Worm (Caenorhabditis elegans) whole organism, L4/young adult: ENCODE measurements around the gene hizr-1.

Source experiments
- W03F9.2 ChIP-seq: fragments of 150-350 bp; optimal IDR thresholded peaks from 2 replicates; lab custom pipeline; 2014; ENCODE audit warnings: missing biosample characterization, missing genetic modification characterization
- dao-5 ChIP-seq: sonication (generic microtip); optimal IDR thresholded peaks from 2 replicates; lab custom pipeline; 2016; ENCODE audit warnings: missing genotype, missing genetic modification characterization, moderate library complexity, missing compliant biosample characterization
- him-1 ChIP-seq: sonication (generic microtip); optimal IDR thresholded peaks from 2 replicates; lab custom pipeline; 2016; ENCODE audit warnings: missing genotype, missing genetic modification reagents, missing genetic modification characterization, missing compliant biosample characterization

Gene hizr-1

DNA sequence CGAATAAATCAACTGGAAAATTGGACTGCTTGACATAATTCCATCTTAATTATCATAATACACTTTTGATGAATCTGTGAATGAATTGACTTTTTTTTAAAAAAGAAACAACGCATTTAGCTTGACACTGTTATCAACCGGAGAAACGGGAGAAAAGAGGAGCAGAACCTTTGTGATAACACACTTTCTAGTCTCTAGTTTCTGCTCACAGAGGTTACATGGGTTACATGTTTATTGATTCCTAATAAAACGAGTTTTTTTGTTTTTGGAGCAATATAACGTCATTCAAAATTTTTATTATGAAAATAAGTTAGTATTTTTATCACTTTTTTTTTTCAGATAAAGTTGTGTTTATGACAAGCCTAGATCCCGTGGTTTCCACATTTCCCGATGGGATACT is at the start of gene hizr-1:
Gene hizr-1, plus strand, starts transcription at position 340 of the 400 bp plus-strand sequence.
- TF ChIP-seq him-1 (tag; lab: Kevin White, UChicago) (no peak), W03F9.2 (no peak)

ce11 chrX:11268970-11269369 is 49.1 kb upstream of the hizr-1 start, which contains the start of gene C03A3.3:
TSS of gene C03A3.3 (minus strand) at chrX:11269070.
- TF ChIP-seq dao-5 (no peak), W03F9.2 (no peak), him-1 (tag; lab: Kevin White, UChicago) (no peak)

ce11 chrX:11270882-11271281 is 47.2 kb upstream of the hizr-1 start, which contains the start of gene ifa-1:
TSS of gene ifa-1 (plus strand) at chrX:11271182.
- TF ChIP-seq dao-5 (no peak), W03F9.2 (no peak), him-1 (tag; lab: Kevin White, UChicago) (no peak)

ce11 chrX:11279276-11279675 is 38.8 kb upstream of the hizr-1 start, which contains the start of gene F38B2.2:
TSS of gene F38B2.2 (minus strand) at chrX:11279376.
- TF ChIP-seq W03F9.2 (no peak), dao-5 (no peak), him-1 (tag; lab: Kevin White, UChicago) (no peak)

- no peak for TF ChIP-seq dao-5
- TF ChIP-seq W03F9.2 = no peak
- no peak for TF ChIP-seq him-1 (tag; lab: Kevin White, UChicago)
Measured at ce11 chrX:11281148-11281547, 36.9 kb upstream of the hizr-1 start, which contains the start of gene F38B2.6. TSS of gene F38B2.6 (minus strand) at chrX:11281248.

DNA sequence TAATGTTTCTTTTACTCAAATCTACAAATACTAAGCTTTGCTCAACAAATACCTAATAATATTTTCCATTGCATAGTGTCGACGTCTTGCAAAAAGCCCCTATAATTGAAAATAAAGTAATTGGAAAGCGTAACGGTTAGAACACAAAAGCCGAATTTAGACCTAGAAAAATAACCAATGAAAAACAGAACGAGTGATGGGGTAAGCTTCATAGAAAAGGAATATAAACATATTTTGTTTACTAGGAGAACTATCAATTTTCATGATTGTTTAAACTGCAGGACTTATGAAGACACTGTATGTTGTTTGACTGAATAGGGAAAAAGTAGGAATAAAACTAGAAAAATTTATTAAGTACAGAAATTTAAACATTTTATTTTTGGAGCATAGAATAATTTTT is 31.8 kb upstream of the hizr-1 start, which contains the start of gene F38B2.3:
Gene F38B2.3, minus strand, starts transcription at position 101 of the 400 bp plus-strand sequence.
- TF ChIP-seq him-1 (tag; lab: Kevin White, UChicago) (no peak), dao-5 (no peak), W03F9.2 (no peak)

ce11 chrX:11287617-11288016 is 30.5 kb upstream of the hizr-1 start, which contains the start of gene F38B2.4:
TSS of gene F38B2.4 (minus strand) at chrX:11287717.
- no peak for TF ChIP-seq dao-5
- TF ChIP-seq W03F9.2 = no peak
- no peak for TF ChIP-seq him-1 (tag; lab: Kevin White, UChicago)

- TF ChIP-seq dao-5 (no peak), him-1 (tag; lab: Kevin White, UChicago) (no peak), W03F9.2 (no peak)
Measured at ce11 chrX:11289925-11290324, 28.2 kb upstream of the hizr-1 start.

ce11 chrX:11290528-11290927 is 27.6 kb upstream of the hizr-1 start:
- TF ChIP-seq him-1 (tag; lab: Kevin White, UChicago) = no peak
- TF ChIP-seq W03F9.2 = no peak
- TF ChIP-seq dao-5 = no peak

DNA sequence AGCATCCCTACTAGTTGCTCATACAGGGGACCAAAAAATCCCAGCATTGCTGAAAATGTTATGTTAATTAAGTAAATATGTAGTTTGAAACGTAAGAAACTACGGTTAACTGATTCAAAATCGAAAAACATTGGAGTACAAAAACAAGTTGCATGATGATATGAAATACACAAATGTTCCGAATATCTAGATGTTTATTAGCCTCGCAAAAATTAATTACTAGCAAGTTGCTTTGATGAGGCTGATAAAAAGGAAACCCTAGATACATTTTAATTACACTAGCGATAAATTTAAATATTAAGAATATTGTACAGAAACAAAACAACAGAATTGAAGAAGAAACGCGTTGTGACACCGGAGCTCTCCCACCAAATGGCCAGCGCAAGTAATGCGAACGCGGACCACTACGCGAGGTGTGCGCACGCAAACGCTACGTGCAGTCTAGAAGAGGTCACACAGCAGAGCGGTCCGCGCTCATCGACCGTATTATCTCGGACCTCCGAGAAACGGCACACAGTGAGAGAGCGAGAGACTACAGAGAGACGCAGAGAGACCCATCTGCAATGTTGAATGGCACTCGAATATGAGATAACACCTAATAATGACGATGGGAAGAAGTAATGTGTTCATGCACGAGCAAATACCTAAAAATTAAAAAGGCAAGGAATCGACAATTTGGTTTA is 21.3 kb upstream of the hizr-1 start, which contains the start of gene inx-2:
Gene inx-2, minus strand, starts transcription at position 51 of the 683 bp plus-strand sequence.
- TF ChIP-seq him-1 (tag; lab: Kevin White, UChicago) = no peak
- TF ChIP-seq W03F9.2 = no peak

DNA sequence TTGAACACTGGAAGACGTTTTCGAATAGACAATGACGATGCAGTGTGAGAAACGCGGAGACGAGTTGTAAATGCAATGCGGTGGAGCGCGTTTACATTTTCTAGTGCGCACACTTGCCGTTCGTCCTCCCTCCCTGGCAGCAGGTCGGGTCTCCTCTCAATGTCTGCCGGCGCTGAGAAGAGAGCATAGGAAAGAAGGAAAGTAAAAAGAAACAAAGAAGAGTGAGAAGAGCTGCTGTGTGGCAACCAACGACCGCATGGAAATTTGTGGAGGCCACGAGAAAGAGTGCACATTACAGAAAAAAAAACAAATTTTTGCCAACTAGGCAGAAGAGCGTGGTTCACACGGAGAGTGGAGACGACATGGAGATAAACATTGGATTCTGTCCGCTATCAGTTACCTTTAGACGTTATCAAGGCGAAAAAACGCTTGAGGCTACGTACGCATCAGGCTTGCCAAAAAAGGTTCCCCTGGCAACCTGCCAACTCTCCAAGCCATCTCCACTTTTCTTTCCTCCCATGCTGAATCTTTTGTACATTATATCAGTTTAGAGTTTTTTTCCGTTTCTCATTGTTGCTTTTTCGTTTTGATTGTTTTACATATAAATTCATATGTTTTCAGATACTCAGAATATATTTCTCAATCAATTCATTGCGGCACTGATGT is 18.3 kb upstream of the hizr-1 start, which contains the start of the genes snrp-40.1 and F08G12.3:
Gene snrp-40.1, minus strand, starts transcription at position 143 of the 666 bp plus-strand sequence.
Gene F08G12.3, plus strand, starts transcription at position 616 of the 666 bp plus-strand sequence.
- TF ChIP-seq him-1 (tag; lab: Kevin White, UChicago) = peak; percentile 37
- TF ChIP-seq W03F9.2 = no peak

DNA sequence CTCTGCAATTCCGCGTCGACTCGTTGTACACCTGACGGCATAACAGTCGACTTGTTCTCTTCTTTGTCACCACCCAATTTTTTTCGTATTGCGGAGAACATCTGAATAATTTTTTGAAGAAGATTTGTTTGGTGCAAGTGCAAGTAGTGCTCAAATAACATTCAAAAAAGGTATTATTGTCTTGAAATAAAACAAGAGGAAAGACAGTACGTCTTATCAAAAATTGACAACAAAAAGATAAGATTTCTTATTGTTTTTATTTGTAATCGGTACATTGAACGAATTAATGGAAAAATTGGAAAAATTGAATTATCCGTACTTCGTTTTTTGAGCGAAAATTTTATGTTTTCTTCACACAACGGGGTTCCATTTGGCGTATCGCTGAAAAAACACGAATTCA is 12.3 kb upstream of the hizr-1 start, which contains the start of gene F08G12.1:
Gene F08G12.1, minus strand, starts transcription at position 101 of the 400 bp plus-strand sequence.
- TF ChIP-seq W03F9.2 = no peak
- TF ChIP-seq dao-5 = no peak
- no peak for TF ChIP-seq him-1 (tag; lab: Kevin White, UChicago)

DNA sequence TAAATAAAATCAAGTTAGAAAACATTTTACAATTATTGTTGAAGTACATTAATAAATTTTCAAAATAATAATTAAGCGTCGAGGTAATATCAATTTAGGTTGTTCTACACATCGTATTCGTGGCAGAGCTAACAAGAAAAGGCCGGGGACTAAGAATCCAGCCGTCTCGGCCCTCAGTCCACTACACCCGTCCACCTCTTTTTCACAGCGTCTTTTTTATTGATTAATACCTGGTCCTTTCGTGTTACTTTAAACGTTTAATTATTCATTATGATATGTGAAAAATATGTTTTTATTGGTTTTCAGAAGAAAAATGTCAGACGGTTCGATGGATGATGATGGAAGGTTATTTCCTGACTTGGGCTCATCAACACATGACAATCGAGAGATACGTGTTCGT is 11.0 kb upstream of the hizr-1 start, which contains the start of gene vhl-1:
Gene vhl-1, plus strand, starts transcription at position 301 of the 400 bp plus-strand sequence.
- TF ChIP-seq him-1 (tag; lab: Kevin White, UChicago) (no peak), dao-5 (no peak), W03F9.2 (no peak)

- no peak for TF ChIP-seq him-1 (tag; lab: Kevin White, UChicago)
- no peak for TF ChIP-seq W03F9.2
- no peak for TF ChIP-seq dao-5
Measured at ce11 chrX:11310285-11310838, 7.7 kb upstream of the hizr-1 start, which contains the start of gene F08G12.5. TSS of gene F08G12.5 (minus strand) at chrX:11310285.
